Fruit fly (Drosophila melanogaster) whole organism, embryonic: ENCODE data around the gene CG5849.

ENCODE experiments used
- CG8478 ChIP-seq: fragments of >200 bp; optimal IDR thresholded peaks from 2 replicates; lab custom pipeline; 2018
- kah ChIP-seq: fragments of 200-800 bp; sonication (Bioruptor generic); optimal IDR thresholded peaks from 2 replicates; lab custom pipeline; 2018; ENCODE audit warnings: missing biosample characterization, mild to moderate bottlenecking, missing genetic modification characterization

- TF ChIP-seq CG8478 (lab: Kevin White, UChicago) (no peak), kah (GFP tag; lab: Kevin White, UChicago) (no peak)
These were observed 36.6 kb upstream of the CG5849 start for dm6 chr3R:21703346-21703745.
